Fruit fly (Drosophila melanogaster) whole organism, embryonic: ENCODE data around the gene wfs1.

Experiments used
- C15 ChIP-seq: fragments of 200-800 bp; sonication (Bioruptor generic); IDR thresholded peaks from 3 replicates; pipeline ENCODE4 v1.3.6; 2022; ENCODE audit warnings: missing biosample characterization, missing genetic modification characterization
- CG10267 ChIP-seq: fragments of 200-800 bp; sonication (Bioruptor generic); optimal IDR thresholded peaks from 2 replicates; lab custom pipeline; 2018; ENCODE audit warnings: missing biosample characterization, mild to moderate bottlenecking, missing genetic modification characterization, moderate library complexity
- CG10431 ChIP-seq: fragments of 200-800 bp; sonication (Bioruptor generic); optimal IDR thresholded peaks from 3 replicates; lab custom pipeline; 2018; ENCODE audit warnings: missing biosample characterization, mild to moderate bottlenecking, missing genetic modification characterization
- CG10959 ChIP-seq: fragments of 200-800 bp; sonication (Bioruptor generic); IDR thresholded peaks from 2 replicates; pipeline ENCODE4 v1.3.6; 2022; ENCODE audit warnings: missing biosample characterization, missing genetic modification characterization
- CG12071 ChIP-seq: fragments of 200-800 bp; sonication (Bioruptor generic); optimal IDR thresholded peaks from 3 replicates; lab custom pipeline; 2018; ENCODE audit warnings: missing biosample characterization, mild to moderate bottlenecking, missing genetic modification characterization
- CG12155 ChIP-seq: fragments of 200-800 bp; sonication (Bioruptor generic); optimal IDR thresholded peaks from 3 replicates; lab custom pipeline; 2016; ENCODE audit warnings: missing biosample characterization, missing genetic modification characterization
- CG12299 ChIP-seq: fragments of 200-800 bp; sonication (Bioruptor generic); optimal IDR thresholded peaks from 2 replicates; lab custom pipeline; 2018; ENCODE audit warnings: missing biosample characterization, mild to moderate bottlenecking, missing genetic modification characterization
- CG12942 ChIP-seq: fragments of 200-800 bp; sonication (Bioruptor generic); optimal IDR thresholded peaks from 3 replicates; lab custom pipeline; 2016; ENCODE audit warnings: missing biosample characterization, missing genetic modification characterization
- CG13123 ChIP-seq: fragments of 200-800 bp; sonication (Bioruptor generic); optimal IDR thresholded peaks from 2 replicates; lab custom pipeline; 2016; ENCODE audit warnings: missing biosample characterization, missing genetic modification characterization
- CG2712 ChIP-seq: fragments of 200-800 bp; optimal IDR thresholded peaks from 3 replicates; lab custom pipeline; 2019; ENCODE audit warnings: missing biosample characterization, mild to moderate bottlenecking, missing genetic modification characterization, moderate library complexity
- CG30431 ChIP-seq: fragments of 200-800 bp; sonication (Bioruptor generic); optimal IDR thresholded peaks from 2 replicates; lab custom pipeline; 2017; ENCODE audit warnings: missing biosample characterization, missing genetic modification characterization
- CG31441 ChIP-seq: fragments of 200-800 bp; sonication (Bioruptor generic); IDR thresholded peaks from 2 replicates; pipeline ENCODE4 v1.3.6; 2022; ENCODE audit warnings: missing biosample characterization, missing genetic modification characterization
- CG34376 ChIP-seq: fragments of 200-800 bp; sonication (Bioruptor generic); optimal IDR thresholded peaks from 2 replicates; lab custom pipeline; 2018; ENCODE audit warnings: missing biosample characterization, mild to moderate bottlenecking, missing genetic modification characterization
- CG4404 ChIP-seq: fragments of 200-800 bp; sonication (Bioruptor generic); IDR thresholded peaks from 2 replicates; pipeline ENCODE4 v1.3.6; 2022; ENCODE audit warnings: missing biosample characterization, missing genetic modification characterization
- CG4730 ChIP-seq: fragments of 200-800 bp; sonication (Bioruptor generic); IDR thresholded peaks from 2 replicates; pipeline ENCODE4 v1.3.6; 2022; ENCODE audit warnings: missing biosample characterization, missing genetic modification characterization
- CG6683 ChIP-seq: fragments of 200-800 bp; sonication (Bioruptor generic); optimal IDR thresholded peaks from 2 replicates; lab custom pipeline; 2017; ENCODE audit warnings: missing biosample characterization, mild to moderate bottlenecking, missing genetic modification characterization, missing genetic modification reagents
- CG6765 ChIP-seq: fragments of 200-800 bp; sonication (Bioruptor generic); optimal IDR thresholded peaks from 3 replicates; lab custom pipeline; 2017; ENCODE audit warnings: missing biosample characterization, mild to moderate bottlenecking, missing genetic modification characterization
- CG7745 ChIP-seq: fragments of 200-800 bp; sonication (Bioruptor generic); optimal IDR thresholded peaks from 2 replicates; lab custom pipeline; 2018; ENCODE audit warnings: missing biosample characterization, mild to moderate bottlenecking, missing genetic modification characterization, moderate library complexity
- CG8924 ChIP-seq: fragments of 200-800 bp; optimal IDR thresholded peaks from 3 replicates; lab custom pipeline; 2019; ENCODE audit warnings: missing biosample characterization, mild to moderate bottlenecking, missing genetic modification characterization, moderate library complexity
- CG9215 ChIP-seq: fragments of 200-800 bp; sonication (Bioruptor generic); IDR thresholded peaks from 2 replicates; pipeline ENCODE4 v1.3.6; 2022; ENCODE audit warnings: missing biosample characterization, missing genetic modification characterization
- CG9727 ChIP-seq: fragments of 200-800 bp; sonication (Bioruptor generic); optimal IDR thresholded peaks from 3 replicates; lab custom pipeline; 2017; ENCODE audit warnings: missing biosample characterization, mild to moderate bottlenecking, missing genetic modification characterization
- CoRest ChIP-seq: fragments of 200-800 bp; sonication (Bioruptor generic); optimal IDR thresholded peaks from 3 replicates; lab custom pipeline; 2018; ENCODE audit warnings: missing biosample characterization, mild to moderate bottlenecking, missing genetic modification characterization, moderate library complexity
- Dbx ChIP-seq: fragments of 200-800 bp; sonication (Bioruptor generic); IDR thresholded peaks from 3 replicates; pipeline ENCODE4 v1.3.6; 2022; ENCODE audit warnings: missing biosample characterization, missing genetic modification characterization
- Dref ChIP-seq: fragments of 200-800 bp; sonication (Bioruptor generic); IDR thresholded peaks from 2 replicates; pipeline ENCODE4 v1.3.6; 2022; ENCODE audit warnings: missing biosample characterization, missing genetic modification characterization
- H15 ChIP-seq: fragments of 200-800 bp; sonication (Bioruptor generic); IDR thresholded peaks from 3 replicates; pipeline ENCODE4 v1.3.6; 2022; ENCODE audit warnings: missing biosample characterization, missing genetic modification characterization
- Rfx ChIP-seq: fragments of 200-800 bp; sonication (Bioruptor generic); IDR thresholded peaks from 2 replicates; pipeline ENCODE4 v1.3.6; 2022; ENCODE audit warnings: missing biosample characterization, missing genetic modification characterization
- Scr ChIP-seq: fragments of 200-800 bp; sonication (Bioruptor generic); IDR thresholded peaks from 2 replicates; pipeline ENCODE4 v1.3.6; 2022; ENCODE audit warnings: missing biosample characterization, missing genetic modification characterization; ENCODE audit not compliant: partially characterized antibody
- Sry-β ChIP-seq: fragments of 200-800 bp; sonication (Bioruptor generic); optimal IDR thresholded peaks from 2 replicates; lab custom pipeline; 2018; ENCODE audit warnings: missing biosample characterization, mild to moderate bottlenecking, missing genetic modification characterization, moderate library complexity
- Trl ChIP-seq, 3 experiments: fragments of >200 bp in 2 of 3; fragments of 200-800 bp in 1 of 3; sonication (Bioruptor generic) in 1 of 3; optimal IDR thresholded peaks; 2 replicates in 1 of 3; 3 replicates in 2 of 3; lab custom pipeline; 2016 to 2017; ENCODE audit warnings: missing biosample characterization in 1 of 3, missing genetic modification characterization in 1 of 3
- Xbp1 ChIP-seq: fragments of 200-800 bp; sonication (Bioruptor generic); optimal IDR thresholded peaks from 3 replicates; lab custom pipeline; 2016; ENCODE audit warnings: missing biosample characterization, mild to moderate bottlenecking, missing genetic modification characterization
- ac ChIP-seq: fragments of 200-800 bp; sonication (Bioruptor generic); optimal IDR thresholded peaks from 3 replicates; lab custom pipeline; 2017; ENCODE audit warnings: missing biosample characterization, mild to moderate bottlenecking, missing genetic modification characterization
- bsh ChIP-seq, 2 experiments: fragments of 200-800 bp; sonication (Bioruptor generic); optimal IDR thresholded peaks; 2 replicates each; lab custom pipeline; 2017 to 2018; ENCODE audit warnings: mild to moderate bottlenecking in 2 of 2, missing biosample characterization in 2 of 2, missing genetic modification characterization in 2 of 2, moderate library complexity in 1 of 2
- crc ChIP-seq: fragments of 200-800 bp; sonication (Bioruptor generic); optimal IDR thresholded peaks from 2 replicates; lab custom pipeline; 2016; ENCODE audit warnings: missing biosample characterization, missing genetic modification characterization
- fd64A ChIP-seq: fragments of 200-800 bp; sonication (Bioruptor generic); optimal IDR thresholded peaks from 3 replicates; lab custom pipeline; 2018; ENCODE audit warnings: missing biosample characterization, mild to moderate bottlenecking, missing genetic modification characterization
- gt ChIP-seq: fragments of 200-800 bp; sonication (Bioruptor generic); IDR thresholded peaks from 2 replicates; pipeline ENCODE4 v1.3.6; 2022; ENCODE audit warnings: missing biosample characterization, missing genetic modification characterization
- hbn ChIP-seq: fragments of 200-800 bp; sonication (Bioruptor generic); IDR thresholded peaks from 2 replicates; pipeline ENCODE4 v1.3.6; 2022; ENCODE audit warnings: missing biosample characterization, missing genetic modification characterization; ENCODE audit not compliant: partially characterized antibody
- lbe ChIP-seq: fragments of 200-800 bp; sonication (Bioruptor generic); optimal IDR thresholded peaks from 2 replicates; lab custom pipeline; 2016; ENCODE audit warnings: missing biosample characterization, mild to moderate bottlenecking, missing genetic modification characterization
- pan ChIP-seq, 4 experiments: fragments of >200 bp in 3 of 4; fragments of 200-800 bp in 1 of 4; sonication (Bioruptor generic) in 1 of 4; optimal IDR thresholded peaks in 3 of 4; IDR thresholded peaks in 1 of 4; 2 replicates each; pipeline versions ENCODE4 v1.3.6 to Lab custom; 2017 to 2022; ENCODE audit warnings: missing biosample characterization in 2 of 4, missing genetic modification characterization in 2 of 4, mixed read lengths in 1 of 4
- pros ChIP-seq: fragments of 200-800 bp; sonication (Bioruptor generic); optimal IDR thresholded peaks from 3 replicates; lab custom pipeline; 2019; ENCODE audit warnings: missing biosample characterization, mild to moderate bottlenecking, missing genetic modification characterization, moderate library complexity
- ro ChIP-seq: fragments of 200-800 bp; sonication (Bioruptor generic); IDR thresholded peaks from 2 replicates; pipeline ENCODE4 v1.3.6; 2022; ENCODE audit warnings: missing biosample characterization, missing genetic modification characterization
- sens-2 ChIP-seq: fragments of 200-800 bp; sonication (Bioruptor generic); IDR thresholded peaks from 2 replicates; pipeline ENCODE4 v1.3.6; 2022; ENCODE audit warnings: missing biosample characterization, missing genetic modification characterization
- tap ChIP-seq: fragments of 200-800 bp; optimal IDR thresholded peaks from 3 replicates; lab custom pipeline; 2019; ENCODE audit warnings: missing biosample characterization, mild to moderate bottlenecking, missing genetic modification characterization, moderate library complexity
- tna ChIP-seq: fragments of 200-800 bp; sonication (Bioruptor generic); IDR thresholded peaks from 2 replicates; pipeline ENCODE4 v1.3.6; 2022; ENCODE audit warnings: missing biosample characterization, missing genetic modification characterization; ENCODE audit not compliant: partially characterized antibody
- toy ChIP-seq: fragments of 200-800 bp; sonication (Bioruptor generic); IDR thresholded peaks from 2 replicates; pipeline ENCODE4 v1.3.6; 2022; ENCODE audit warnings: missing biosample characterization, missing genetic modification characterization
- trh ChIP-seq: fragments of 200-800 bp; sonication (Bioruptor generic); optimal IDR thresholded peaks from 2 replicates; lab custom pipeline; 2016; ENCODE audit warnings: missing biosample characterization, missing genetic modification characterization
- twi ChIP-seq: fragments of 200-800 bp; optimal IDR thresholded peaks from 2 replicates; lab custom pipeline; 2019; ENCODE audit warnings: missing biosample characterization, mild to moderate bottlenecking, missing genetic modification characterization, moderate library complexity
- tx ChIP-seq: fragments of 200-800 bp; sonication (Bioruptor generic); optimal IDR thresholded peaks from 2 replicates; lab custom pipeline; 2016; ENCODE audit warnings: missing biosample characterization, missing genetic modification characterization
- vfl ChIP-seq: fragments of 200-800 bp; sonication (Bioruptor generic); optimal IDR thresholded peaks from 2 replicates; lab custom pipeline; 2016; ENCODE audit warnings: missing biosample characterization, missing genetic modification characterization
- vvl ChIP-seq: fragments of 200-800 bp; sonication (Bioruptor generic); IDR thresholded peaks from 2 replicates; pipeline ENCODE4 v1.3.6; 2022; ENCODE audit warnings: missing biosample characterization, missing genetic modification characterization
- zen ChIP-seq: fragments of 200-800 bp; sonication (Bioruptor generic); optimal IDR thresholded peaks from 3 replicates; lab custom pipeline; 2018; ENCODE audit warnings: missing biosample characterization, mild to moderate bottlenecking, missing genetic modification characterization, moderate library complexity

wfs1 gene

DNA sequence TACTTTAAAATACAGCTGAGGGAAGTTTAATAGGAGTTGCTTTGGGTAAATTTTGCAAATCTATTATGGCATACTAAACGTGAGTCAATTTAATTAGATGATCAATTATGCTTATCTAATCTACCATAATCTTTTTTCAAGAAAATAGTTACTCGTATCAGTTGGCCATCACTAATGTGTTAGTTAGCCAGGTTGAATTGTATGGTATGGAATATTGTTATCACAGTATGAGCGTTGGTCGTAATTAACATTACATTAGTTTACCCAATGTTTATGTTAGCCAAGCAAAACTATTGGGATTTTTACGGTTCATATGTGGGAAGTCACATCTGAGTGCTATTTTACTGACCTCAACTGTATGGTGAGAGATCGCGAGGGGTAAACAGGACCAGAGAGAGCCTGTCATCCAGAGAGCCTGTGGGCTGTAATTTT, 16.6 kb downstream of the wfs1 start (continued):
- TF ChIP-seq tna (no peak), ro (GFP tag; lab: Robert Waterston, UW) (no peak; the same call in 1 of the 2 replicates), CoRest (tag; lab: Kevin White, UChicago) (peak; percentile 83), CG12071 (GFP tag; lab: Kevin White, UChicago) (no peak), Dbx (GFP tag; lab: Robert Waterston, UW) (no peak), CG12942 (GFP tag; lab: Kevin White, UChicago) (peak; percentile 54), CG12299 (tag; lab: Kevin White, UChicago) (no peak), hbn (GFP tag; lab: Robert Waterston, UW) (no peak), sens-2 (peak; percentile 58; the same call in 1 of the 2 replicates), Dref (GFP tag; lab: Robert Waterston, UW) (no peak), CG12155 (GFP tag; lab: Kevin White, UChicago) (peak; percentile 63), tx (peak; percentile 54), lbe (GFP tag; lab: Kevin White, UChicago) (no peak), H15 (GFP tag; lab: Robert Waterston, UW) (no peak), Scr (GFP tag; lab: Robert Waterston, UW) (0 out of 2 replicates have a peak, but pooled peaks have one; percentile 7), CG2712 (tag; lab: Kevin White, UChicago) (peak; percentile 91), CG4730 (GFP tag; lab: Robert Waterston, UW) (no peak), vvl (GFP tag; lab: Robert Waterston, UW) (peak; percentile 63), CG10959 (GFP tag; lab: Robert Waterston, UW) (peak; percentile 64), bsh (GFP tag; optimal IDR thresholded peaks at IDR 0.05; lab: Kevin White, UChicago) (peak in 1 of 2 experiments; percentile 62), ac (GFP tag; lab: Kevin White, UChicago) (peak; percentile 92), vfl (GFP tag; lab: Kevin White, UChicago) (no peak), trh (no peak), Trl (optimal IDR thresholded peaks at IDR 0.05; lab: Kevin White, UChicago) (peak in 1 of 2 experiments; percentile 73), Trl (GFP tag; optimal IDR thresholded peaks at IDR 0.05; lab: Kevin White, UChicago) (peak; percentile 57), CG13123 (GFP tag; lab: Kevin White, UChicago) (peak; percentile 6), CG10267 (tag; lab: Kevin White, UChicago) (peak; percentile 86), CG31441 (peak; percentile 81), Sry-β (GFP tag; lab: Kevin White, UChicago) (peak; percentile 5), zen (tag; lab: Kevin White, UChicago) (peak; percentile 95), gt (GFP tag; lab: Robert Waterston, UW) (no peak), toy (GFP tag; lab: Robert Waterston, UW) (no peak), fd64A (GFP tag; lab: Kevin White, UChicago) (no peak), CG7745 (tag; lab: Kevin White, UChicago) (no peak), CG8924 (peak; percentile 89), pan (optimal IDR thresholded peaks at IDR 0.05; lab: Kevin White, UChicago) (no peak), pan (GFP tag; optimal IDR thresholded peaks at IDR 0.05 in 1 of 2, IDR thresholded peaks at IDR 0.05 in 1 of 2) (peak in 1 of 2 experiments; percentile 43), CG6765 (GFP tag; lab: Kevin White, UChicago) (no peak), CG6683 (GFP tag; lab: Kevin White, UChicago) (no peak), CG9215 (peak; percentile 37; the same call in 1 of the 2 replicates), CG34376 (GFP tag; lab: Kevin White, UChicago) (peak; percentile 27), Xbp1 (GFP tag; lab: Kevin White, UChicago) (peak; percentile 53), CG30431 (GFP tag; lab: Kevin White, UChicago) (peak; percentile 76), crc (GFP tag; lab: Kevin White, UChicago) (peak; percentile 48), twi (tag; lab: Kevin White, UChicago) (peak; percentile 69), tap (tag; lab: Kevin White, UChicago) (peak; percentile 55), C15 (no peak), CG4404 (GFP tag; lab: Robert Waterston, UW) (peak; percentile 82), pros (GFP tag; lab: Kevin White, UChicago) (no peak), CG9727 (peak; percentile 95), CG10431 (GFP tag; lab: Kevin White, UChicago) (no peak), Rfx (GFP tag; lab: Robert Waterston, UW) (0 out of 2 replicates have a peak, but pooled peaks have one; percentile 35)
